Worm (Caenorhabditis elegans) whole organism, mixed stage, embryonic: ENCODE results near the gene Y1A5A.1.
A peak's percentile ranks its signal among the peaks of the same experiment; 100 is the strongest.

Source experiments
- M03D4.4 ChIP-seq: sonication (generic microtip); optimal IDR thresholded peaks from 2 replicates; lab custom pipeline; 2017; ENCODE audit warnings: mild to moderate bottlenecking, missing genetic modification characterization, missing compliant biosample characterization
- bed-3 ChIP-seq: fragments of 200-800 bp; sonication (Bioruptor generic); optimal IDR thresholded peaks from 3 replicates; lab custom pipeline; 2018; ENCODE audit warnings: mild to moderate bottlenecking, missing genetic modification characterization, moderate library complexity, missing compliant biosample characterization
- ceh-39 ChIP-seq: fragments of 150-350 bp; optimal IDR thresholded peaks from 2 replicates; lab custom pipeline; 2014; ENCODE audit warnings: missing biosample characterization, missing genetic modification characterization
- ceh-43 ChIP-seq: fragments of 200-800 bp; sonication (Bioruptor generic); optimal IDR thresholded peaks from 2 replicates; lab custom pipeline; 2018; ENCODE audit warnings: mild to moderate bottlenecking, missing genetic modification characterization, moderate library complexity, missing compliant biosample characterization
- ceh-83 ChIP-seq: fragments of 200-800 bp; sonication (Bioruptor generic); optimal IDR thresholded peaks from 2 replicates; lab custom pipeline; 2018; ENCODE audit warnings: mild to moderate bottlenecking, missing genetic modification characterization, missing compliant biosample characterization
- ces-1 ChIP-seq: fragments of 150-350 bp; optimal IDR thresholded peaks from 2 replicates; lab custom pipeline; 2014; ENCODE audit warnings: missing biosample characterization, missing genetic modification reagents, missing genetic modification characterization
- cnd-1 ChIP-seq: fragments of 200-800 bp; sonication (Bioruptor generic); optimal IDR thresholded peaks from 2 replicates; lab custom pipeline; 2018; ENCODE audit warnings: mild to moderate bottlenecking, missing genetic modification characterization, missing compliant biosample characterization
- drap-1 ChIP-seq: fragments of 200-800 bp; sonication (Bioruptor generic); optimal IDR thresholded peaks from 3 replicates; lab custom pipeline; 2018; ENCODE audit warnings: mild to moderate bottlenecking, missing genetic modification characterization, missing compliant biosample characterization
- elt-1 ChIP-seq: sonication (generic microtip); optimal IDR thresholded peaks from 2 replicates; lab custom pipeline; 2017; ENCODE audit warnings: missing genetic modification characterization, mild to moderate bottlenecking, missing compliant biosample characterization, antibody characterized with exemption, moderate library complexity, borderline replicate concordance; ENCODE audit not compliant: insufficient read depth
- elt-3 ChIP-seq: fragments of 150-350 bp; optimal IDR thresholded peaks from 2 replicates; lab custom pipeline; 2014; ENCODE audit warnings: missing biosample characterization, missing genetic modification characterization
- flh-1 ChIP-seq: fragments of 200-800 bp; sonication (Bioruptor generic); optimal IDR thresholded peaks from 2 replicates; lab custom pipeline; 2018; ENCODE audit warnings: mild to moderate bottlenecking, missing genetic modification characterization, moderate library complexity, missing compliant biosample characterization
- hlh-1 ChIP-seq: fragments of 150-350 bp; optimal IDR thresholded peaks from 2 replicates; lab custom pipeline; 2014; ENCODE audit warnings: missing biosample characterization, missing genetic modification reagents, missing genetic modification characterization
- lin-13 ChIP-seq: fragments of 150-350 bp; optimal IDR thresholded peaks from 2 replicates; lab custom pipeline; 2014; ENCODE audit warnings: missing biosample characterization, missing genetic modification characterization
- lin-32 ChIP-seq: fragments of 200-800 bp; sonication (Bioruptor generic); optimal IDR thresholded peaks from 2 replicates; lab custom pipeline; 2018; ENCODE audit warnings: mild to moderate bottlenecking, missing genetic modification characterization, missing compliant biosample characterization
- lsy-2 ChIP-seq: fragments of 150-350 bp; optimal IDR thresholded peaks from 2 replicates; lab custom pipeline; 2014; ENCODE audit warnings: missing biosample characterization, missing genetic modification characterization
- mab-5 ChIP-seq: fragments of 150-350 bp; optimal IDR thresholded peaks from 2 replicates; lab custom pipeline; 2014; ENCODE audit warnings: missing biosample characterization, missing genetic modification characterization
- mep-1 ChIP-seq: fragments of 150-350 bp; optimal IDR thresholded peaks from 2 replicates; lab custom pipeline; 2017; ENCODE audit warnings: missing biosample characterization, missing genetic modification reagents, missing genetic modification characterization, inconsistent platforms
- mls-2 ChIP-seq: sonication (generic microtip); optimal IDR thresholded peaks from 2 replicates; lab custom pipeline; 2016; ENCODE audit warnings: mild to moderate bottlenecking, missing genetic modification characterization, moderate library complexity, missing compliant biosample characterization
- nhr-12 ChIP-seq: fragments of 150-350 bp; optimal IDR thresholded peaks from 2 replicates; lab custom pipeline; 2014; ENCODE audit warnings: missing biosample characterization, missing genetic modification characterization
- nhr-237 ChIP-seq: fragments of 150-350 bp; optimal IDR thresholded peaks from 2 replicates; lab custom pipeline; 2014; ENCODE audit warnings: missing biosample characterization, missing genetic modification characterization
- nhr-28 ChIP-seq: fragments of 150-350 bp; optimal IDR thresholded peaks from 2 replicates; lab custom pipeline; 2014; ENCODE audit warnings: missing biosample characterization, missing genetic modification characterization
- nhr-76 ChIP-seq: sonication (generic microtip); optimal IDR thresholded peaks from 2 replicates; lab custom pipeline; 2017; ENCODE audit warnings: missing biosample characterization, missing genetic modification characterization
- pha-4 ChIP-seq: fragments of 150-350 bp; optimal IDR thresholded peaks from 2 replicates; lab custom pipeline; 2018; ENCODE audit warnings: missing biosample characterization, missing genetic modification reagents, missing genetic modification characterization
- snpc-4 ChIP-seq: fragments of 150-350 bp; optimal IDR thresholded peaks from 2 replicates; lab custom pipeline; 2014; ENCODE audit warnings: missing biosample characterization, missing genetic modification characterization
- sptf-1 ChIP-seq: sonication (generic microtip); optimal IDR thresholded peaks from 2 replicates; lab custom pipeline; 2017; ENCODE audit warnings: mild to moderate bottlenecking, missing genetic modification characterization, moderate library complexity, missing compliant biosample characterization
- tbx-8 ChIP-seq: fragments of 200-800 bp; sonication (Bioruptor generic); optimal IDR thresholded peaks from 2 replicates; lab custom pipeline; 2018; ENCODE audit warnings: mild to moderate bottlenecking, missing genetic modification characterization, moderate library complexity, missing compliant biosample characterization
- unc-120 ChIP-seq: sonication (generic microtip); optimal IDR thresholded peaks from 2 replicates; lab custom pipeline; 2017; ENCODE audit warnings: missing genetic modification characterization, missing compliant biosample characterization; ENCODE audit not compliant: poor library complexity, severe bottlenecking
- unc-39 ChIP-seq: fragments of 150-350 bp; optimal IDR thresholded peaks from 2 replicates; lab custom pipeline; 2014; ENCODE audit warnings: missing biosample characterization, missing genetic modification characterization
- unc-62 ChIP-seq: fragments of 150-350 bp; optimal IDR thresholded peaks from 2 replicates; lab custom pipeline; 2014; ENCODE audit warnings: missing biosample characterization, missing genetic modification reagents, missing genetic modification characterization
- zip-8 ChIP-seq: fragments of 150-350 bp; optimal IDR thresholded peaks from 2 replicates; lab custom pipeline; 2014; ENCODE audit warnings: missing biosample characterization, missing genetic modification characterization
- ztf-11 ChIP-seq: fragments of 150-350 bp; optimal IDR thresholded peaks from 2 replicates; lab custom pipeline; 2014; ENCODE audit warnings: missing biosample characterization, missing genetic modification characterization

Gene Y1A5A.1

DNA sequence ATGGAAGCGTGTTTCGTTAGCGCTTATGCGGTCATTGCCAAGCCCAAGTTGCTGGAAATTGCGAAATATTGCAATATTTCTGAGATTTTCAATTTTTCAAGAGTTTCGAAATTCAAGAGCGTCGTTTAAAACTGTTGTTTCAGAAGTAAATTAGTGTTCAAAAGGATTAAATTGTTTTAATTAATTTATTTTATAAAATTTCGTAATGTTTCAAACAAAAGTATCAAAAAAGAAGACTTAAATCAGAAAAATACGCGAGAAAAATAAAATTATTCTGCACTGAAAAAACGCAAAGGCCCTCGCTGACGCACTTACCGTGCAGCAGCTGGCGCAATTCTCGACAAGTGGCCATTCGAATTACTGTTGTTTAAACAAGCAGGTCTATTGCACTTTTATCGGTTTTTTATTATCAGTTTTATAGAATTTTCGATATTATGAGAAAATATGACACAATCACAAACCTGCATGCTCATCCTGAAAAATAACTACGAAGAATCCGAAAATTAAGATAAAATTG, 17.7 kb upstream of the Y1A5A.1 start, which contains the start of gene tif-1A:
Gene tif-1A (minus strand): TSS at position 51 of the 517 bp plus-strand sequence.
- TF ChIP-seq mls-2 (tag; lab: Kevin White, UChicago) (peak; percentile 24), lin-13 (tag; lab: Kevin White, UChicago) (peak; percentile 89), elt-3 (tag; lab: Kevin White, UChicago) (no peak), ceh-39 (peak; percentile 75), flh-1 (GFP tag; lab: Kevin White, UChicago) (no peak), mep-1 (tag; lab: Kevin White, UChicago) (peak; percentile 88), lin-32 (no peak), snpc-4 (tag; lab: Kevin White, UChicago) (no peak), ceh-43 (GFP tag; lab: Kevin White, UChicago) (no peak), unc-39 (no peak), drap-1 (GFP tag; lab: Kevin White, UChicago) (no peak), sptf-1 (peak; percentile 58), nhr-237 (tag; lab: Kevin White, UChicago) (peak; percentile 40), ces-1 (GFP tag; lab: Kevin White, UChicago) (peak; percentile 63), hlh-1 (tag; lab: Kevin White, UChicago) (peak; percentile 26), lsy-2 (tag; lab: Kevin White, UChicago) (peak; percentile 84), nhr-76 (tag; lab: Kevin White, UChicago) (no peak), cnd-1 (tag; lab: Kevin White, UChicago) (no peak), ceh-83 (GFP tag; lab: Kevin White, UChicago) (no peak), tbx-8 (GFP tag; lab: Kevin White, UChicago) (no peak), ztf-11 (tag; lab: Kevin White, UChicago) (no peak), M03D4.4 (tag; lab: Kevin White, UChicago) (peak; percentile 59), nhr-28 (tag; lab: Kevin White, UChicago) (no peak), pha-4 (tag; lab: Kevin White, UChicago) (peak; percentile 83), zip-8 (tag; lab: Kevin White, UChicago) (no peak), nhr-12 (tag; lab: Kevin White, UChicago) (no peak)
- TF ChIP-seq, all 35 proteins: peak for 11

DNA sequence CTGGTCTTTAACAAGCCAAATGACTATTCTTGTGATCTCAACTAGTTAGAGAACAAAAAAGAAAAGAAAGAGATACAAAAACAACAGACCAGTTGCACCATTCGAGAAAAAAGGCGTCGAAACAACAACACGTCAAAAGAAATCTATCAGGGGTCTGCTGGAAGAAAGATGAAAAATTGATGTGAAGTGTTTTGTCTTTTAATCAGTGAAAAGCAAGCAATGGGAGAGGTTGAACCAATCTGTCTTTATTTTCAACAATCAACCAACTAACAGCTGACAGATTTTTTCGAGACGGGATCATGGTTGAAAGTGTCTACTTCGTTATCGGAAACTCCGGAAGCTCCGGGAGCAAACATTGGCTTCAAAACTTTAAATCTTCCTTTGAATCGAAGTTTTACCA, 8.0 kb upstream of the Y1A5A.1 start:
- peak; percentile 4 for TF ChIP-seq unc-62 (GFP tag; lab: Kevin White, UChicago)
- no peak for TF ChIP-seq bed-3 (GFP tag; lab: Kevin White, UChicago)

DNA sequence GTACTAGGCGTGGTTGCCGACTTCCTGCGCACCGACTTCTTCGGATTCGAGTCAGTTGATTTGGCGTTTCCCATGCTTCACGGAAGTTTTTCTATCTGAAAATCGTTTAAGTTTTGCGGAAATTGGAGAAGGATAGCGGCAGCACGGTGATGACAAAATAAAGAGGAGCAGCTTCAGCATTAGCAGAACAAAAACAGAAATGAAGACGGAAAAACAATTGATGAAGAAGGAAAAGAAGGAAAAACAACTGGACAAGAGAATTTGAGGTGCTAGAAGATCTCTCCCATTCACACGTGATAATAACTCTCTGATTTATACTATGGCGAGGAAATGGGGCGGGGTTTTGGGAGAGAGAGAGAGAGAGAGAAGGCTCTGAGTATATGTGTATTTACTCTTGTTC, 5.6 kb upstream of the Y1A5A.1 start, which contains the start of gene glb-11:
Gene glb-11 (minus strand): TSS at position 101 of the 400 bp plus-strand sequence.
- TF ChIP-seq unc-120 (tag; lab: Kevin White, UChicago) (no peak), pha-4 (tag; lab: Kevin White, UChicago) (no peak), nhr-237 (tag; lab: Kevin White, UChicago) (no peak), nhr-12 (tag; lab: Kevin White, UChicago) (no peak)

DNA sequence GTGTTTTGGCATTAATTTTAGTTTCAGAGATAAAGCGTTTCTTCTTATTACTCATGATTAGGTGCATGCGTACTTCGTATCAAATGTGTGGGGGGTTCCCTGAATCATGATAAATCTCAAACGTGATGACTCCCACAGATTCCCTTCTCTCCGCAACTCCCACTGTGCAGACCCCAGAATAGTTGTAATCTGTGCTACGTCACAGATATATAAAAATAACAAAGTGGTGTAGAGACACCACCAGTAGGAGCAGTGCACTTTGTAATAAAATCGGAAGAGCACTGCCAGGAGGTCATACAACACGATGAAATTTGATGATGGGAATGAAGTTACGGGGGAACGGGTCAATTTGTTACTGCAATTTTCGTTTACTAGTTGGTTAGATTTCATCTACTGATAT, 4.9 kb upstream of the Y1A5A.1 start:
- TF ChIP-seq unc-62 (GFP tag; lab: Kevin White, UChicago): peak; percentile 2
- peak; percentile 75 for TF ChIP-seq hlh-1 (tag; lab: Kevin White, UChicago)
- TF ChIP-seq mab-5 (tag; lab: Kevin White, UChicago): no peak

DNA sequence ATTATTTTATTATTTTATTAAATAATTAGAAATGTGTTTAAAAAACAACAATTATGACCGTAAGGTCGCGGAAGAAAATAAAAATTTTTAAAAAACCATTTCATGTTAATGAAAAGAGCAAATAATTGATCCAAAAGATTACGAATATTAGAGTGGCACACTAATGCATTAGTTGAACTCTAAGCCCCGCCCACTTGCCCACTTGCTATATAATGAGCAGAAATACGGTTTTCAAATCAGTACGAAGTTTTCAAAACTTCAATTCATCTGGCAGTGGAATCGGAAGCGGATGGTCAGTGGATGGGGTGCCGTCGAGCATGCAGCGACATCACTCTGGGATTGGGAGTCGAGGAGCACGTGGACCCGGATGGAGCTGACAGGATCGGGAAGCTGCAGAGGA, 1.3 kb upstream of the Y1A5A.1 start, which contains the start of gene C36E8.6:
Gene C36E8.6 (plus strand): TSS at position 301 of the 400 bp plus-strand sequence.
- TF ChIP-seq ceh-43 (GFP tag; lab: Kevin White, UChicago) (no peak), ceh-83 (GFP tag; lab: Kevin White, UChicago) (no peak), nhr-237 (tag; lab: Kevin White, UChicago) (no peak), mab-5 (tag; lab: Kevin White, UChicago) (no peak), lsy-2 (tag; lab: Kevin White, UChicago) (no peak), unc-62 (GFP tag; lab: Kevin White, UChicago) (no peak), snpc-4 (tag; lab: Kevin White, UChicago) (no peak), lin-13 (tag; lab: Kevin White, UChicago) (no peak), unc-120 (tag; lab: Kevin White, UChicago) (no peak), nhr-28 (tag; lab: Kevin White, UChicago) (no peak), sptf-1 (no peak), elt-1 (no peak)
